Fruit fly (Drosophila melanogaster): ENCODE data around the gene CG32262.

CG32262 gene

dm6 chr3L:3852842-3853241, 42.8 kb upstream of the CG32262 start (continued):
- TF ChIP-seq CG12071 (GFP tag; optimal IDR thresholded peaks at IDR 0.05) (no peak), CG4820 (GFP tag; optimal IDR thresholded peaks at IDR 0.05) (peak; percentile 25), NC2α (GFP tag; optimal IDR thresholded peaks at IDR 0.05) (no peak), CG7556 (GFP tag; optimal IDR thresholded peaks at IDR 0.05) (peak; percentile 22), CG10654 (GFP tag; optimal IDR thresholded peaks at IDR 0.05) (no peak), kni (GFP tag; optimal IDR thresholded peaks at IDR 0.05) (no peak), CG11504 (tag; optimal IDR thresholded peaks at IDR 0.05) (peak; percentile 58), CG17361 (GFP tag; IDR thresholded peaks at IDR 0.05) (peak; percentile 32; the same call in 1 of the 3 replicates), CG6175 (GFP tag; IDR thresholded peaks at IDR 0.05) (no peak), CG13123 (GFP tag; optimal IDR thresholded peaks at IDR 0.05) (peak; percentile 10), CG1603 (tag; optimal IDR thresholded peaks at IDR 0.05) (peak; percentile 87), ci (GFP tag; IDR thresholded peaks at IDR 0.05) (peak; percentile 92), CG10462 (GFP tag; optimal IDR thresholded peaks at IDR 0.05) (peak; percentile 21), CG12391 (tag; optimal IDR thresholded peaks at IDR 0.05) (peak; percentile 62), CG30403 (GFP tag; optimal IDR thresholded peaks at IDR 0.05) (peak; percentile 16), sna (GFP tag; IDR thresholded peaks at IDR 0.05; ENCODE audit: partially characterized antibody) (no peak), E2f1 (GFP tag; IDR thresholded peaks at IDR 0.05) (peak; percentile 14; the same call in 1 of the 2 replicates), CG6272 (GFP tag; IDR thresholded peaks at IDR 0.05) (no peak), CG11247 (GFP tag; IDR thresholded peaks at IDR 0.05) (no peak), Fer2 (tag; optimal IDR thresholded peaks at IDR 0.05) (no peak), lov (optimal IDR thresholded peaks at IDR 0.05) (no peak), lov (GFP tag; IDR thresholded peaks at IDR 0.05) (0 out of 3 replicates have a peak, but pooled peaks have one; percentile 53), kay (GFP tag; optimal IDR thresholded peaks at IDR 0.05) (no peak), CHES-1-like (GFP tag; optimal IDR thresholded peaks at IDR 0.05) (peak; percentile 5), CG10431 (GFP tag; optimal IDR thresholded peaks at IDR 0.05) (no peak), cato (GFP tag; optimal IDR thresholded peaks at IDR 0.05; ENCODE audit: borderline replicate concordance) (peak; percentile 18), CG4404 (GFP tag; IDR thresholded peaks at IDR 0.05) (peak; percentile 51), lmd (GFP tag; IDR thresholded peaks at IDR 0.05) (peak; percentile 66), CG10959 (GFP tag; IDR thresholded peaks at IDR 0.05) (peak; percentile 56), CG2678 (tag; optimal IDR thresholded peaks at IDR 0.05) (peak; percentile 34), CG11560 (tag; IDR thresholded peaks at IDR 0.05) (no peak), grn (GFP tag; optimal IDR thresholded peaks at IDR 0.05) (no peak), CG13624 (GFP tag; optimal IDR thresholded peaks at IDR 0.05) (no peak), pb (GFP tag; optimal IDR thresholded peaks at IDR 0.05) (no peak), Sry-δ (GFP tag; optimal IDR thresholded peaks at IDR 0.05) (no peak), Dll (GFP tag; IDR thresholded peaks at IDR 0.05; ENCODE audit: partially characterized antibody) (no peak), hbn (GFP tag; IDR thresholded peaks at IDR 0.05; ENCODE audit: partially characterized antibody) (no peak), CG3163 (GFP tag; optimal IDR thresholded peaks at IDR 0.05) (no peak), Doc3 (GFP tag; IDR thresholded peaks at IDR 0.05; ENCODE audit: partially characterized antibody) (no peak), sim (GFP tag; IDR thresholded peaks at IDR 0.05) (0 out of 2 replicates have a peak, but pooled peaks have one; percentile 33)

dm6 chr3L:3851847-3852246, 41.9 kb upstream of the CG32262 start:
- TF ChIP-seq CG10366 (GFP tag; IDR thresholded peaks at IDR 0.05): peak; percentile 30; the same call in 1 of the 2 replicates
- no peak for TF ChIP-seq ERR (GFP tag; optimal IDR thresholded peaks at IDR 0.05)
- TF ChIP-seq odd (GFP tag; optimal IDR thresholded peaks at IDR 0.05): no peak
- peak; percentile 59 for TF ChIP-seq Abd-B (GFP tag; optimal IDR thresholded peaks at IDR 0.05)
- no peak for TF ChIP-seq D19B (GFP tag; optimal IDR thresholded peaks at IDR 0.05)
- peak; percentile 26 for TF ChIP-seq CG30403 (GFP tag; optimal IDR thresholded peaks at IDR 0.05)
- TF ChIP-seq Hr51 (GFP tag; optimal IDR thresholded peaks at IDR 0.05): no peak
- TF ChIP-seq Deaf1 (tag; optimal IDR thresholded peaks at IDR 0.05): no peak
- no peak for TF ChIP-seq CG10654 (GFP tag; optimal IDR thresholded peaks at IDR 0.05)
- peak; percentile 36 for TF ChIP-seq grau (tag; optimal IDR thresholded peaks at IDR 0.05)
- no peak for TF ChIP-seq CG17186 (GFP tag; optimal IDR thresholded peaks at IDR 0.05)
- peak; percentile 61; the same call in 1 of the 2 replicates for TF ChIP-seq CG17328 (GFP tag; IDR thresholded peaks at IDR 0.05)
- no peak for TF ChIP-seq CG10321 (GFP tag; IDR thresholded peaks at IDR 0.05)
- TF ChIP-seq CG10462 (GFP tag; optimal IDR thresholded peaks at IDR 0.05): no peak
- peak; percentile 2 for TF ChIP-seq CG1647 (GFP tag; optimal IDR thresholded peaks at IDR 0.05)
- TF ChIP-seq fu2 (GFP tag; optimal IDR thresholded peaks at IDR 0.05): no peak
